Fruit fly (Drosophila melanogaster) whole organism, prepupa: ENCODE data around the gene CG13737.

Source experiments
- CG7368 ChIP-seq: fragments of 200-800 bp; sonication (Bioruptor generic); optimal IDR thresholded peaks from 3 replicates; lab custom pipeline; 2016; ENCODE audit warnings: missing biosample characterization, missing genetic modification characterization
- Eip78C ChIP-seq: fragments of 200-800 bp; sonication (Bioruptor generic); peaks from one replicate; lab custom pipeline; 2016; ENCODE audit warnings: missing biosample characterization, missing genetic modification characterization
- Met ChIP-seq: fragments of 200-800 bp; sonication (Bioruptor generic); optimal IDR thresholded peaks from 3 replicates; lab custom pipeline; 2016; ENCODE audit warnings: missing biosample characterization, missing genetic modification characterization
- achi ChIP-seq: fragments of 200-800 bp; sonication (Bioruptor generic); optimal IDR thresholded peaks from 3 replicates; lab custom pipeline; 2016; ENCODE audit warnings: missing biosample characterization, missing genetic modification characterization
- cyc ChIP-seq: fragments of 200-800 bp; sonication (Bioruptor generic); optimal IDR thresholded peaks from 3 replicates; lab custom pipeline; 2016; ENCODE audit warnings: missing biosample characterization, missing genetic modification characterization
- dsx ChIP-seq: fragments of 200-800 bp; optimal IDR thresholded peaks from 3 replicates; lab custom pipeline; 2019; ENCODE audit warnings: missing biosample characterization, mild to moderate bottlenecking, missing genetic modification characterization, moderate library complexity; ENCODE audit not compliant: poor library complexity, severe bottlenecking
- vri ChIP-seq: fragments of 200-800 bp; sonication (Bioruptor generic); optimal IDR thresholded peaks from 3 replicates; lab custom pipeline; 2016; ENCODE audit warnings: missing biosample characterization, mild to moderate bottlenecking, missing genetic modification characterization

DNA sequence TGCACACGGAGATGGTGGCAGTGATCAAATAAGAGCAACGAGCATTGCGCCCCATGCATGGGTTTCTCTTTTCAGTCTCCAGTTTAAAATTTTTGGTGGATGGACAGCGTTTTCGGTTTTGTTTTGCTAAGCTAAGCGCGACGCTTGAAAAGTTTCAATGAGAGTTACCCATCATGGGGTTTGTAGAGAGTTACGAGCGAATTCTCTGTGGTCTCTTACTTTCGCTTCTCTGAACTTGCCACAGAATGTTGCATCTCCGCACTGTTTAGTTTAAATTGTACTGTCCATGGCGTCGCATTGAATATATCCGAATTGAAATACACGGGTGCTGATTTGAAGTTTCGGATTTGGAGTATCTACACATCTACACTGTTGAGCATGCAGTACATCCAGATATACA is 35.4 kb upstream of the CG13737 start, which contains the start of gene Tsp68C:
- TF ChIP-seq achi (no peak), cyc (no peak), Eip78C (no peak), Met (GFP tag; lab: Kevin White, UChicago) (no peak), dsx (no peak), CG7368 (GFP tag; lab: Kevin White, UChicago) (no peak), vri (GFP tag; lab: Kevin White, UChicago) (no peak)
